Fruit fly (Drosophila melanogaster): Measurements from ENCODE around the gene CG32278.
A peak's percentile ranks its signal among the peaks of the same experiment; 100 is the strongest.

Gene CG32278

DNA sequence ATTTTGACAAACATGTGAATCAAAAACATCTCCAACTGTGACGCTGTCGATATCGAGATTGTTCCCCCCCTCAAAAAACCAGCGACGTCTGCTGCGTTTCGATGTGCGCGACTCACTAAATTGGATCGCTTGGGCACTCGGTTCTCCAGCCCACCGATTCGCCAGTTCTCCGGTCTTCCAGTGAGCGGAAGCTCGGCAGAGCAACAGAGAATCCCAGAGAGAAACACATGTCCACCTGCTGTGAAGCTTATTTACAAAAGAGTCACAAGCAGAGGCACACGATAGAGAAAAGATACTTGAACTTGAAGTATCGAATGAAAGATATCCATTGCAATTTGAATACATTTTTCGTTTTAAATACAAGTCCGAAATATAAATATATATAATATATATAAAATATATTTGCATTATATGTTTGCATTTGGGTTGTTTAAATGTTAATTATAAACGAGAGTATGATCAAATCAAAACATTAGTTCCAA lies 35.0 kb upstream of the CG32278 start (continued):
- TF ChIP-seq lz (GFP tag; optimal IDR thresholded peaks at IDR 0.05) (no peak), salr (GFP tag; optimal IDR thresholded peaks at IDR 0.05) (no peak), CG7368 (GFP tag; optimal IDR thresholded peaks at IDR 0.05) (no peak), Ets21C (GFP tag; optimal IDR thresholded peaks at IDR 0.05) (no peak), Hr38 (GFP tag; optimal IDR thresholded peaks at IDR 0.05) (no peak), CG16779 (tag; optimal IDR thresholded peaks at IDR 0.05) (peak; percentile 23), CG4318 (GFP tag; optimal IDR thresholded peaks at IDR 0.05) (no peak), vri (GFP tag; optimal IDR thresholded peaks at IDR 0.05) (peak; percentile 0), Sox15 (GFP tag; optimal IDR thresholded peaks at IDR 0.05) (no peak), dsx (GFP tag; optimal IDR thresholded peaks at IDR 0.05; ENCODE audit: poor library complexity, severe bottlenecking) (peak; percentile 25), CG3032 (tag; optimal IDR thresholded peaks at IDR 0.05) (no peak), CG31627 (GFP tag; optimal IDR thresholded peaks at IDR 0.05) (no peak), CG32006 (GFP tag; optimal IDR thresholded peaks at IDR 0.05) (no peak), Eip78C (GFP tag) (peak; percentile 68), acj6 (GFP tag; optimal IDR thresholded peaks at IDR 0.05) (no peak), CG11762 (GFP tag; optimal IDR thresholded peaks at IDR 0.05; ENCODE audit: insufficient read depth) (no peak), fkh (GFP tag; optimal IDR thresholded peaks at IDR 0.05) (peak; percentile 82), cyc (GFP tag; optimal IDR thresholded peaks at IDR 0.05) (no peak), CG6163 (GFP tag; IDR thresholded peaks at IDR 0.05) (no peak), Ets96B (tag; optimal IDR thresholded peaks at IDR 0.05) (no peak), Eip75B (GFP tag; optimal IDR thresholded peaks at IDR 0.05) (no peak), CG3919 (GFP tag; optimal IDR thresholded peaks at IDR 0.05) (peak; percentile 9), Gug (GFP tag; IDR thresholded peaks at IDR 0.05) (no peak), CG1621 (tag; optimal IDR thresholded peaks at IDR 0.05) (no peak), Sox14 (GFP tag; optimal IDR thresholded peaks at IDR 0.05) (no peak), CG11294 (GFP tag; IDR thresholded peaks at IDR 0.05) (no peak), CG6854 (GFP tag; optimal IDR thresholded peaks at IDR 0.05) (peak; percentile 18), spab (GFP tag; optimal IDR thresholded peaks at IDR 0.05) (no peak)

DNA sequence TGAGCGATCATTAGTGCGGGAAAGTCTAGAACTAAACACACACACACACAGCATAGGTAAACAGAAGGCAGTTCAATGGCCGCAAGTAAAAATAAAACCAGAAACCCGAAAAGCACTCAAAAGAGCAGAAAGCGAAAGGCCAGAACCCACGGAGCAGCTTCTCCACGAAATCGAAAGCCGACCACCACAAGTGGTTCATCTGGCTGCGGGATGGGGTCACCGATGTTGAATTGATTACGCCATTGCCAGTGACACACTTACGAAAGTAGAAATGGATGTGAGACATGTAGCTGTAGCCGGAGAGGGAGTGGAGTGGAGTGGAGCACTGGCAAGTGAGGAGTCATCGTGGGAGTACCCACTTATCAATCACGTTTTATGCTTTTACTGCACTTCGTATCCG lies 27.7 kb upstream of the CG32278 start:
- TF ChIP-seq CG6854 (GFP tag; optimal IDR thresholded peaks at IDR 0.05), result no peak
- TF ChIP-seq CG11294 (GFP tag; IDR thresholded peaks at IDR 0.05), result peak; percentile 9; the same call in 1 of the 2 replicates
- no peak for TF ChIP-seq CG6163 (GFP tag; IDR thresholded peaks at IDR 0.05)
- no peak for TF ChIP-seq CG32006 (GFP tag; optimal IDR thresholded peaks at IDR 0.05)
- no peak for TF ChIP-seq CG4318 (GFP tag; optimal IDR thresholded peaks at IDR 0.05)
- TF ChIP-seq CG3032 (tag; optimal IDR thresholded peaks at IDR 0.05), result no peak
- peak; percentile 77 for TF ChIP-seq Blimp-1 (GFP tag; optimal IDR thresholded peaks at IDR 0.05)
- TF ChIP-seq Gug (GFP tag; IDR thresholded peaks at IDR 0.05), result no peak
- TF ChIP-seq cyc (GFP tag; optimal IDR thresholded peaks at IDR 0.05), result no peak
- TF ChIP-seq CG11762 (GFP tag; optimal IDR thresholded peaks at IDR 0.05; ENCODE audit: insufficient read depth), result no peak
- TF ChIP-seq Eip75B (GFP tag; optimal IDR thresholded peaks at IDR 0.05), result peak; percentile 4

DNA sequence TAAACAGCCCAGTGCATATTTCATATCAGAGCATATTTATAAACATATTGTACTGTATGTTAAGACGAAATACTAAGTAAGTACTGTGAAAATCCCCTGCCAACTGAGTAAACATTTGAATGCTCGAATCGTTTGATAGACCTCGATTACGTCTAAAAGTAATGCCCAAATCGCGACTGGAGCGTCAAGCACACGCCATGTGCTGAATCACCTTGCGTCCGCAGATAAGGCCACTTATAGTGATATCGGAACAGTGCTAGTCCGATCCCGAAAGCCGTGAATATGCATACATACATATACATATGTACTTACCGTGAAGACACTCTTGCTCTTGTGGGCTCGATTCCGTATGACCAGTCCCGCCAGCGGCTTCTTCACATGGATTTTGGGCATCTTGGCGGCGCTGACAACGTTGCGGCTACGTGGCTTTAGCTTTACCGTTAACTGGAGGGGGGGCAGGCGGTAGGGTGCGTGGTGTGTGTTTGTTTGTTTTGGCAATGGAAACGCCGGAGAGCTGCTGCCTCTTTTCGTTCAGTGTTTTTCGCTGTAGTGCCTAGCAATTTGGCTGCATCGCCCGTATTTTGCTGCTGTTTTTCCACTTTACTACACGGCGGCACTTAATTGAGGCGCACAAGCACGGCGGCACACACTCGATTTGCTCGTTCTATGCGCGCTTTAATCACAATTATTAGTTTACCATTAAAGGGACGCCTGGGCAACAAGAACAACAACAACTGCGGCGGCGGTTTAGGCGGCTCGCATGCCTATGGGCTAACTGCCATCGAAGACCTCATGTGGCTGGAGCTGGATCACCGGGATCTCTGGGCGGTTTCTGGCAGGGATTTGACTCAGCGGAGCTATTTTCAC lies 26.3 kb upstream of the CG32278 start:
- TF ChIP-seq pdm3 (GFP tag; optimal IDR thresholded peaks at IDR 0.05), result no peak
- no peak for TF ChIP-seq CG6276 (GFP tag; optimal IDR thresholded peaks at IDR 0.05)
- no peak for TF ChIP-seq cyc (GFP tag; optimal IDR thresholded peaks at IDR 0.05)
- no peak for TF ChIP-seq OdsH (GFP tag; optimal IDR thresholded peaks at IDR 0.05)
- TF ChIP-seq dac (GFP tag; optimal IDR thresholded peaks at IDR 0.05), result no peak
- TF ChIP-seq CG8632 (GFP tag; optimal IDR thresholded peaks at IDR 0.05), result no peak
- no peak for TF ChIP-seq CG8119 (GFP tag; IDR thresholded peaks at IDR 0.05)
- TF ChIP-seq Blimp-1 (GFP tag; optimal IDR thresholded peaks at IDR 0.05), result no peak
- TF ChIP-seq Sox15 (GFP tag; optimal IDR thresholded peaks at IDR 0.05), result no peak
- TF ChIP-seq net (GFP tag; optimal IDR thresholded peaks at IDR 0.05), result no peak
- no peak for TF ChIP-seq Ets21C (GFP tag; optimal IDR thresholded peaks at IDR 0.05)
- no peak for TF ChIP-seq Met (GFP tag; optimal IDR thresholded peaks at IDR 0.05)
- TF ChIP-seq fkh (GFP tag; optimal IDR thresholded peaks at IDR 0.05), result peak; percentile 65
- TF ChIP-seq Eip78C (GFP tag), result peak; percentile 39
- TF ChIP-seq Hr38 (GFP tag; optimal IDR thresholded peaks at IDR 0.05), result no peak
- no peak for TF ChIP-seq CG6808 (GFP tag; optimal IDR thresholded peaks at IDR 0.05)
- no peak for TF ChIP-seq ss (GFP tag; optimal IDR thresholded peaks at IDR 0.05)
